Fruit fly (Drosophila melanogaster) whole organism, embryonic: Measurements from ENCODE around the gene CG13373.

Source experiments
- Atf6 ChIP-seq: fragments of 200-800 bp; sonication (Bioruptor generic); IDR thresholded peaks from 2 replicates; pipeline ENCODE4 v1.3.6; 2022; ENCODE audit warnings: missing biosample characterization, missing genetic modification characterization
- Bdp1 ChIP-seq: fragments of 200-800 bp; sonication (Bioruptor generic); optimal IDR thresholded peaks from 3 replicates; lab custom pipeline; 2016; ENCODE audit warnings: missing biosample characterization, missing genetic modification characterization
- CG10321 ChIP-seq: fragments of 200-800 bp; sonication (Bioruptor generic); IDR thresholded peaks from 2 replicates; pipeline ENCODE4 v1.3.6; 2022; ENCODE audit warnings: missing biosample characterization, missing genetic modification characterization
- CG10366 ChIP-seq: fragments of 200-800 bp; sonication (Bioruptor generic); IDR thresholded peaks from 2 replicates; pipeline ENCODE4 v1.3.6; 2022; ENCODE audit warnings: missing biosample characterization, missing genetic modification characterization
- CG11696 ChIP-seq: fragments of 200-800 bp; sonication (Bioruptor generic); IDR thresholded peaks from 2 replicates; pipeline ENCODE4 v1.3.6; 2022; ENCODE audit warnings: missing biosample characterization, missing genetic modification characterization
- CG13123 ChIP-seq: fragments of 200-800 bp; sonication (Bioruptor generic); optimal IDR thresholded peaks from 2 replicates; lab custom pipeline; 2016; ENCODE audit warnings: missing biosample characterization, missing genetic modification characterization
- CG15269 ChIP-seq: fragments of 200-800 bp; sonication (Bioruptor generic); optimal IDR thresholded peaks from 2 replicates; lab custom pipeline; 2018; ENCODE audit warnings: missing biosample characterization, mild to moderate bottlenecking, missing genetic modification characterization, moderate library complexity
- CG18619 ChIP-seq: fragments of 200-800 bp; sonication (Bioruptor generic); optimal IDR thresholded peaks from 3 replicates; lab custom pipeline; 2017; ENCODE audit warnings: missing biosample characterization, mild to moderate bottlenecking, missing genetic modification characterization
- CG2678 ChIP-seq: fragments of 200-800 bp; sonication (Bioruptor generic); optimal IDR thresholded peaks from 3 replicates; lab custom pipeline; 2019; ENCODE audit warnings: missing biosample characterization, mild to moderate bottlenecking, missing genetic modification characterization, moderate library complexity
- CG2712 ChIP-seq: fragments of 200-800 bp; optimal IDR thresholded peaks from 3 replicates; lab custom pipeline; 2019; ENCODE audit warnings: missing biosample characterization, mild to moderate bottlenecking, missing genetic modification characterization, moderate library complexity
- CG4360 ChIP-seq: fragments of 200-800 bp; sonication (Bioruptor generic); IDR thresholded peaks from 2 replicates; pipeline ENCODE4 v1.3.6; 2022; ENCODE audit warnings: missing biosample characterization, missing genetic modification characterization
- CG4404 ChIP-seq: fragments of 200-800 bp; sonication (Bioruptor generic); IDR thresholded peaks from 2 replicates; pipeline ENCODE4 v1.3.6; 2022; ENCODE audit warnings: missing biosample characterization, missing genetic modification characterization
- CG6175 ChIP-seq: fragments of 200-800 bp; sonication (Bioruptor generic); IDR thresholded peaks from 3 replicates; pipeline ENCODE4 v1.3.6; 2022; ENCODE audit warnings: missing biosample characterization, missing genetic modification characterization
- CG7372 ChIP-seq: fragments of 200-800 bp; sonication (Bioruptor generic); IDR thresholded peaks from 2 replicates; pipeline ENCODE4 v1.3.6; 2022; ENCODE audit warnings: missing biosample characterization, missing genetic modification characterization
- CG8359 ChIP-seq: fragments of 200-800 bp; sonication (Bioruptor generic); optimal IDR thresholded peaks from 2 replicates; lab custom pipeline; 2017; ENCODE audit warnings: missing biosample characterization, mild to moderate bottlenecking, missing genetic modification characterization, borderline replicate concordance
- CG8924 ChIP-seq: fragments of 200-800 bp; optimal IDR thresholded peaks from 3 replicates; lab custom pipeline; 2019; ENCODE audit warnings: missing biosample characterization, mild to moderate bottlenecking, missing genetic modification characterization, moderate library complexity
- CG9797 ChIP-seq: fragments of 200-800 bp; sonication (Bioruptor generic); optimal IDR thresholded peaks from 3 replicates; lab custom pipeline; 2018; ENCODE audit warnings: missing biosample characterization, mild to moderate bottlenecking, missing genetic modification characterization
- D19A ChIP-seq: fragments of 200-800 bp; optimal IDR thresholded peaks from 3 replicates; lab custom pipeline; 2019; ENCODE audit warnings: missing biosample characterization, mild to moderate bottlenecking, missing genetic modification characterization, moderate library complexity
- E2f2 ChIP-seq: fragments of 200-800 bp; sonication (Bioruptor generic); IDR thresholded peaks from 2 replicates; pipeline ENCODE4 v1.3.6; 2022; ENCODE audit warnings: missing biosample characterization, missing genetic modification characterization
- NFAT ChIP-seq: fragments of 200-800 bp; sonication (Bioruptor generic); IDR thresholded peaks from 2 replicates; pipeline ENCODE4 v1.3.6; 2022; ENCODE audit warnings: missing biosample characterization, missing genetic modification characterization
- Neu2 ChIP-seq: fragments of 200-800 bp; sonication (Bioruptor generic); optimal IDR thresholded peaks from 3 replicates; lab custom pipeline; 2016; ENCODE audit warnings: missing biosample characterization, missing genetic modification characterization, borderline replicate concordance
- Optix ChIP-seq: fragments of 200-800 bp; sonication (Bioruptor generic); IDR thresholded peaks from 3 replicates; pipeline ENCODE4 v1.3.6; 2022; ENCODE audit warnings: missing biosample characterization, missing genetic modification characterization
- Ptx1 ChIP-seq: fragments of 200-800 bp; sonication (Bioruptor generic); IDR thresholded peaks from 2 replicates; pipeline ENCODE4 v1.3.6; 2022; ENCODE audit warnings: missing biosample characterization, missing genetic modification characterization
- Ravus ChIP-seq: fragments of 200-800 bp; sonication (Bioruptor generic); IDR thresholded peaks from 2 replicates; pipeline ENCODE4 v1.3.6; 2022; ENCODE audit warnings: missing biosample characterization, missing genetic modification characterization
- Rx ChIP-seq: fragments of 200-800 bp; sonication (Bioruptor generic); IDR thresholded peaks from 2 replicates; pipeline ENCODE4 v1.3.6; 2022; ENCODE audit warnings: missing biosample characterization, missing genetic modification characterization
- Spps ChIP-seq: fragments of 200-800 bp; sonication (Bioruptor generic); optimal IDR thresholded peaks from 2 replicates; lab custom pipeline; 2018; ENCODE audit warnings: missing biosample characterization, mild to moderate bottlenecking, missing genetic modification characterization
- Ssrp ChIP-seq: fragments of 200-800 bp; sonication (Bioruptor generic); optimal IDR thresholded peaks from 2 replicates; lab custom pipeline; 2018; ENCODE audit warnings: missing biosample characterization, mild to moderate bottlenecking, missing genetic modification characterization, moderate library complexity
- Stat92E ChIP-seq, 3 experiments: fragments of >200 bp in 2 of 3; fragments of 200-800 bp in 1 of 3; sonication (Bioruptor generic) in 1 of 3; optimal IDR thresholded peaks; 2 replicates each; lab custom pipeline; 2017 to 2019; ENCODE audit warnings: missing biosample characterization in 3 of 3, missing genetic modification characterization in 3 of 3, mild to moderate bottlenecking in 1 of 3, moderate library complexity in 1 of 3
- amos ChIP-seq: fragments of 200-800 bp; sonication (Bioruptor generic); IDR thresholded peaks from 2 replicates; pipeline ENCODE4 v1.3.6; 2022; ENCODE audit warnings: missing biosample characterization, missing genetic modification characterization; ENCODE audit not compliant: partially characterized antibody
- bab2 ChIP-seq: fragments of 200-800 bp; sonication (Bioruptor generic); optimal IDR thresholded peaks from 2 replicates; lab custom pipeline; 2016; ENCODE audit warnings: missing biosample characterization, missing genetic modification characterization
- bowl ChIP-seq: fragments of 200-800 bp; sonication (Bioruptor generic); IDR thresholded peaks from 2 replicates; pipeline ENCODE4 v1.3.6; 2022; ENCODE audit warnings: missing biosample characterization, missing genetic modification characterization
- cato ChIP-seq: fragments of 200-800 bp; sonication (Bioruptor generic); optimal IDR thresholded peaks from 2 replicates; lab custom pipeline; 2016; ENCODE audit warnings: missing biosample characterization, missing genetic modification characterization, borderline replicate concordance
- dmrt11E ChIP-seq: fragments of 200-800 bp; sonication (Bioruptor generic); optimal IDR thresholded peaks from 3 replicates; lab custom pipeline; 2018; ENCODE audit warnings: missing biosample characterization, mild to moderate bottlenecking, missing genetic modification characterization, moderate library complexity
- emc ChIP-seq: fragments of 200-800 bp; sonication (Bioruptor generic); optimal IDR thresholded peaks from 2 replicates; lab custom pipeline; 2016; ENCODE audit warnings: missing biosample characterization, missing genetic modification characterization
- esg ChIP-seq: fragments of 200-800 bp; sonication (Bioruptor generic); conservative IDR thresholded peaks from 2 replicates; pipeline ENCODE4 v1.3.6; 2022; ENCODE audit warnings: missing biosample characterization, missing genetic modification characterization
- fu2 ChIP-seq: fragments of 200-800 bp; sonication (Bioruptor generic); optimal IDR thresholded peaks from 2 replicates; lab custom pipeline; 2016; ENCODE audit warnings: missing biosample characterization, missing genetic modification characterization
- hkb ChIP-seq, 2 experiments: fragments of 200-800 bp in 1 of 2; fragments of >200 bp in 1 of 2; sonication (Bioruptor generic) in 1 of 2; IDR thresholded peaks in 1 of 2; optimal IDR thresholded peaks in 1 of 2; 2 replicates each; pipeline versions ENCODE4 v1.3.6 to Lab custom; 2017 to 2022; ENCODE audit warnings: missing biosample characterization in 1 of 2, missing genetic modification characterization in 1 of 2
- ind ChIP-seq: fragments of 200-800 bp; sonication (Bioruptor generic); optimal IDR thresholded peaks from 3 replicates; lab custom pipeline; 2016; ENCODE audit warnings: missing biosample characterization, missing genetic modification characterization
- inv ChIP-seq: fragments of 200-800 bp; sonication (Bioruptor generic); IDR thresholded peaks from 2 replicates; pipeline ENCODE4 v1.3.6; 2022; ENCODE audit warnings: missing biosample characterization, missing genetic modification characterization; ENCODE audit not compliant: partially characterized antibody
- kay ChIP-seq: fragments of 200-800 bp; sonication (Bioruptor generic); optimal IDR thresholded peaks from 2 replicates; lab custom pipeline; 2016; ENCODE audit warnings: missing biosample characterization, missing genetic modification characterization
- lov ChIP-seq, 2 experiments: fragments of 200-800 bp in 1 of 2; fragments of >200 bp in 1 of 2; sonication (Bioruptor generic) in 1 of 2; IDR thresholded peaks in 1 of 2; optimal IDR thresholded peaks in 1 of 2; 2 replicates in 1 of 2; 3 replicates in 1 of 2; pipeline versions ENCODE4 v1.3.6 to Lab custom; 2017 to 2022; ENCODE audit warnings: missing biosample characterization in 1 of 2, missing genetic modification characterization in 1 of 2
- peb ChIP-seq: fragments of 200-800 bp; sonication (Bioruptor generic); IDR thresholded peaks from 2 replicates; pipeline ENCODE4 v1.3.6; 2022; ENCODE audit warnings: missing biosample characterization, missing genetic modification characterization
- pzg ChIP-seq: fragments of 200-800 bp; sonication (Bioruptor generic); optimal IDR thresholded peaks from 3 replicates; lab custom pipeline; 2018; ENCODE audit warnings: missing biosample characterization, mild to moderate bottlenecking, missing genetic modification characterization, moderate library complexity
- scrt ChIP-seq: fragments of 200-800 bp; sonication (Bioruptor generic); optimal IDR thresholded peaks from 2 replicates; lab custom pipeline; 2018; ENCODE audit warnings: missing biosample characterization, mild to moderate bottlenecking, missing genetic modification characterization, moderate library complexity
- shn ChIP-seq: fragments of 200-800 bp; sonication (Bioruptor generic); optimal IDR thresholded peaks from 3 replicates; lab custom pipeline; 2016; ENCODE audit warnings: missing biosample characterization, missing genetic modification characterization
- stwl ChIP-seq: fragments of 200-800 bp; sonication (Bioruptor generic); optimal IDR thresholded peaks from 3 replicates; lab custom pipeline; 2018; ENCODE audit warnings: missing biosample characterization, mild to moderate bottlenecking, missing genetic modification characterization, moderate library complexity
- sug ChIP-seq: fragments of 200-800 bp; optimal IDR thresholded peaks from 2 replicates; lab custom pipeline; 2019; ENCODE audit warnings: missing biosample characterization, mild to moderate bottlenecking, missing genetic modification characterization, moderate library complexity
- vfl ChIP-seq: fragments of 200-800 bp; sonication (Bioruptor generic); optimal IDR thresholded peaks from 2 replicates; lab custom pipeline; 2016; ENCODE audit warnings: missing biosample characterization, missing genetic modification characterization

Gene CG13373

dm6 chrX:493445-494190 lies 16.8 kb downstream of the CG13373 start, which contains the start of gene CG17896 (continued):
- peak; percentile 90 for TF ChIP-seq CG11696 (GFP tag; lab: Robert Waterston, UW)
- TF ChIP-seq CG15269 (tag; lab: Kevin White, UChicago), result peak; percentile 98
- peak; percentile 97 for TF ChIP-seq CG18619 (GFP tag; lab: Kevin White, UChicago)
- peak; percentile 99 for TF ChIP-seq bab2 (GFP tag; lab: Kevin White, UChicago)
- peak; percentile 95 for TF ChIP-seq esg (GFP tag; lab: Robert Waterston, UW)
- TF ChIP-seq fu2, result peak; percentile 99
- TF ChIP-seq bowl (GFP tag; lab: Robert Waterston, UW), result peak; percentile 94
- peak; percentile 99 for TF ChIP-seq D19A (tag; lab: Kevin White, UChicago)
- TF ChIP-seq CG9797, result peak; percentile 44
- peak; percentile 98 for TF ChIP-seq CG8924 (tag; lab: Kevin White, UChicago)
- peak; percentile 99 for TF ChIP-seq Atf6 (GFP tag; lab: Robert Waterston, UW)
- TF ChIP-seq ind (GFP tag; lab: Kevin White, UChicago), result peak; percentile 99
- peak; percentile 96 for TF ChIP-seq Ravus (GFP tag; lab: Robert Waterston, UW)
- peak; percentile 97 for TF ChIP-seq Optix (GFP tag; lab: Robert Waterston, UW)
- peak; percentile 94 for TF ChIP-seq CG13123 (GFP tag; lab: Kevin White, UChicago)
- TF ChIP-seq inv, result no peak
- peak; percentile 95 for TF ChIP-seq CG4404 (GFP tag; lab: Robert Waterston, UW)
- TF ChIP-seq peb (GFP tag; lab: Robert Waterston, UW), result peak; percentile 92
- TF ChIP-seq E2f2 (GFP tag; lab: Robert Waterston, UW), result peak; percentile 80
- peak; percentile 98 for TF ChIP-seq CG7372 (GFP tag; lab: Robert Waterston, UW)
- peak; percentile 74 for TF ChIP-seq Spps
- peak; percentile 43 for TF ChIP-seq pzg (GFP tag; lab: Kevin White, UChicago)
- TF ChIP-seq sug, result peak; percentile 93
- TF ChIP-seq Bdp1 (GFP tag; lab: Kevin White, UChicago), result peak; percentile 92
- TF ChIP-seq CG10366 (GFP tag; lab: Robert Waterston, UW), result peak; percentile 98
- TF ChIP-seq emc (GFP tag; lab: Kevin White, UChicago), result peak; percentile 98
- peak; percentile 94 for TF ChIP-seq kay (GFP tag; lab: Kevin White, UChicago)
- TF ChIP-seq CG4360 (GFP tag; lab: Robert Waterston, UW), result peak; percentile 74
- TF ChIP-seq amos (GFP tag; lab: Robert Waterston, UW), result no peak
- peak; percentile 98 for TF ChIP-seq CG6175
- peak; percentile 93 for TF ChIP-seq Neu2 (GFP tag; lab: Kevin White, UChicago)
- TF ChIP-seq scrt, result peak; percentile 95
- peak; percentile 98 for TF ChIP-seq Ptx1
- peak; percentile 80 for TF ChIP-seq CG8359 (GFP tag; lab: Kevin White, UChicago)
- peak; percentile 97 for TF ChIP-seq Rx (GFP tag; lab: Robert Waterston, UW)
- peak in 1 of 3 experiments; percentile 13 for TF ChIP-seq Stat92E (GFP tag; optimal IDR thresholded peaks at IDR 0.05; lab: Kevin White, UChicago)
- peak; percentile 99 for TF ChIP-seq NFAT (GFP tag; lab: Robert Waterston, UW)
- TF ChIP-seq hkb (optimal IDR thresholded peaks at IDR 0.05; lab: Kevin White, UChicago), result no peak
- TF ChIP-seq hkb (GFP tag; IDR thresholded peaks at IDR 0.05; lab: Robert Waterston, UW), result peak; percentile 97
- TF ChIP-seq CG2712 (tag; lab: Kevin White, UChicago), result peak; percentile 95
- TF ChIP-seq CG10321 (GFP tag; lab: Robert Waterston, UW), result peak; percentile 80
- no peak for TF ChIP-seq stwl (tag; lab: Kevin White, UChicago)
- TF ChIP-seq Ssrp (tag; lab: Kevin White, UChicago), result peak; percentile 92
- TF ChIP-seq dmrt11E, result peak; percentile 72
- no peak for TF ChIP-seq lov (optimal IDR thresholded peaks at IDR 0.05; lab: Kevin White, UChicago)
- TF ChIP-seq lov (GFP tag; IDR thresholded peaks at IDR 0.05; lab: Robert Waterston, UW), result peak; percentile 92
- TF ChIP-seq cato (GFP tag; lab: Kevin White, UChicago), result peak; percentile 89
- TF ChIP-seq vfl (GFP tag; lab: Kevin White, UChicago), result peak; percentile 98
- TF ChIP-seq shn, result peak; percentile 98
- peak; percentile 98 for TF ChIP-seq CG2678 (tag; lab: Kevin White, UChicago)
